Fruit fly (Drosophila melanogaster) whole organism, embryonic: ENCODE measurements around the gene plx.

Experiments used
- CG10321 ChIP-seq: fragments of 200-800 bp; sonication (Bioruptor generic); IDR thresholded peaks from 2 replicates; pipeline ENCODE4 v1.3.6; 2022; ENCODE audit warnings: missing biosample characterization, missing genetic modification characterization
- CG11085 ChIP-seq: fragments of 200-800 bp; sonication (Bioruptor generic); IDR thresholded peaks from 2 replicates; pipeline ENCODE4 v1.3.6; 2022; ENCODE audit warnings: missing biosample characterization, missing genetic modification characterization
- CG11695 ChIP-seq: fragments of 200-800 bp; sonication (Bioruptor generic); IDR thresholded peaks from 3 replicates; pipeline ENCODE4 v1.3.6; 2022; ENCODE audit warnings: missing biosample characterization, missing genetic modification characterization
- CG1233 ChIP-seq: fragments of 200-800 bp; sonication (Bioruptor generic); optimal IDR thresholded peaks from 4 replicates; lab custom pipeline; 2018; ENCODE audit warnings: missing biosample characterization, mild to moderate bottlenecking, missing genetic modification characterization
- CG13624 ChIP-seq: fragments of 200-800 bp; sonication (Bioruptor generic); optimal IDR thresholded peaks from 2 replicates; lab custom pipeline; 2016; ENCODE audit warnings: missing biosample characterization, missing genetic modification characterization
- CG14965 ChIP-seq: fragments of 200-800 bp; sonication (Bioruptor generic); optimal IDR thresholded peaks from 2 replicates; lab custom pipeline; 2016; ENCODE audit warnings: missing biosample characterization, missing genetic modification characterization, borderline replicate concordance
- CG18476 ChIP-seq: fragments of 200-800 bp; sonication (Bioruptor generic); optimal IDR thresholded peaks from 2 replicates; lab custom pipeline; 2016; ENCODE audit warnings: missing biosample characterization, mild to moderate bottlenecking, missing genetic modification characterization
- CG4360 ChIP-seq: fragments of 200-800 bp; sonication (Bioruptor generic); IDR thresholded peaks from 2 replicates; pipeline ENCODE4 v1.3.6; 2022; ENCODE audit warnings: missing biosample characterization, missing genetic modification characterization
- CG4404 ChIP-seq: fragments of 200-800 bp; sonication (Bioruptor generic); IDR thresholded peaks from 2 replicates; pipeline ENCODE4 v1.3.6; 2022; ENCODE audit warnings: missing biosample characterization, missing genetic modification characterization
- CG6765 ChIP-seq: fragments of 200-800 bp; sonication (Bioruptor generic); optimal IDR thresholded peaks from 3 replicates; lab custom pipeline; 2017; ENCODE audit warnings: missing biosample characterization, mild to moderate bottlenecking, missing genetic modification characterization
- CG6813 ChIP-seq: fragments of 200-800 bp; sonication (Bioruptor generic); optimal IDR thresholded peaks from 2 replicates; lab custom pipeline; 2017; ENCODE audit warnings: missing biosample characterization, missing genetic modification characterization, mild to moderate bottlenecking, moderate library complexity, missing genetic modification reagents
- CG7839 ChIP-seq: fragments of 200-800 bp; sonication (Bioruptor generic); optimal IDR thresholded peaks from 3 replicates; lab custom pipeline; 2018; ENCODE audit warnings: missing biosample characterization, mild to moderate bottlenecking, missing genetic modification characterization, moderate library complexity
- CG8281 ChIP-seq: fragments of 200-800 bp; sonication (Bioruptor generic); optimal IDR thresholded peaks from 2 replicates; lab custom pipeline; 2018; ENCODE audit warnings: missing biosample characterization, mild to moderate bottlenecking, missing genetic modification characterization, moderate library complexity
- Camta ChIP-seq: fragments of 200-800 bp; sonication (Bioruptor generic); optimal IDR thresholded peaks from 2 replicates; lab custom pipeline; 2016; ENCODE audit warnings: missing biosample characterization, missing genetic modification characterization
- Fer1 ChIP-seq: fragments of 200-800 bp; sonication (Bioruptor generic); optimal IDR thresholded peaks from 2 replicates; lab custom pipeline; 2017; ENCODE audit warnings: missing biosample characterization, mild to moderate bottlenecking, missing genetic modification characterization
- GATAe ChIP-seq: fragments of 200-800 bp; sonication (Bioruptor generic); conservative IDR thresholded peaks from 2 replicates; pipeline ENCODE4 v1.3.6; 2022; ENCODE audit warnings: missing biosample characterization, missing genetic modification characterization
- Hr39 ChIP-seq: fragments of >200 bp; optimal IDR thresholded peaks from 2 replicates; lab custom pipeline; 2017
- Jarid2 ChIP-seq: fragments of 200-800 bp; sonication (Bioruptor generic); optimal IDR thresholded peaks from 3 replicates; lab custom pipeline; 2017; ENCODE audit warnings: mild to moderate bottlenecking, missing biosample characterization, missing genetic modification reagents, missing genetic modification characterization
- NC2β ChIP-seq: fragments of 200-800 bp; sonication (Bioruptor generic); optimal IDR thresholded peaks from 2 replicates; lab custom pipeline; 2016; ENCODE audit warnings: missing biosample characterization, missing genetic modification characterization
- Neu2 ChIP-seq: fragments of 200-800 bp; sonication (Bioruptor generic); optimal IDR thresholded peaks from 3 replicates; lab custom pipeline; 2016; ENCODE audit warnings: missing biosample characterization, missing genetic modification characterization, borderline replicate concordance
- NfI ChIP-seq: fragments of 200-800 bp; sonication (Bioruptor generic); optimal IDR thresholded peaks from 3 replicates; lab custom pipeline; 2018; ENCODE audit warnings: missing biosample characterization, mild to moderate bottlenecking, missing genetic modification characterization, moderate library complexity
- Oli ChIP-seq: fragments of 200-800 bp; sonication (Bioruptor generic); optimal IDR thresholded peaks from 2 replicates; lab custom pipeline; 2018; ENCODE audit warnings: missing biosample characterization, mild to moderate bottlenecking, missing genetic modification characterization, moderate library complexity
- Rx ChIP-seq: fragments of 200-800 bp; sonication (Bioruptor generic); IDR thresholded peaks from 2 replicates; pipeline ENCODE4 v1.3.6; 2022; ENCODE audit warnings: missing biosample characterization, missing genetic modification characterization
- Stat92E ChIP-seq, 3 experiments: fragments of >200 bp in 2 of 3; fragments of 200-800 bp in 1 of 3; sonication (Bioruptor generic) in 1 of 3; optimal IDR thresholded peaks; 2 replicates each; lab custom pipeline; 2017 to 2019; ENCODE audit warnings: missing biosample characterization in 3 of 3, missing genetic modification characterization in 3 of 3, mild to moderate bottlenecking in 1 of 3, moderate library complexity in 1 of 3
- Trl ChIP-seq, 3 experiments: fragments of >200 bp in 2 of 3; fragments of 200-800 bp in 1 of 3; sonication (Bioruptor generic) in 1 of 3; optimal IDR thresholded peaks; 2 replicates in 1 of 3; 3 replicates in 2 of 3; lab custom pipeline; 2016 to 2017; ENCODE audit warnings: missing biosample characterization in 1 of 3, missing genetic modification characterization in 1 of 3
- ap ChIP-seq: fragments of 200-800 bp; sonication (Bioruptor generic); IDR thresholded peaks from 2 replicates; pipeline ENCODE4 v1.3.6; 2022; ENCODE audit warnings: missing biosample characterization, missing genetic modification characterization
- bsh ChIP-seq, 2 experiments: fragments of 200-800 bp; sonication (Bioruptor generic); optimal IDR thresholded peaks; 2 replicates each; lab custom pipeline; 2017 to 2018; ENCODE audit warnings: mild to moderate bottlenecking in 2 of 2, missing biosample characterization in 2 of 2, missing genetic modification characterization in 2 of 2, moderate library complexity in 1 of 2
- corto ChIP-seq: fragments of 200-800 bp; sonication (Bioruptor generic); optimal IDR thresholded peaks from 2 replicates; lab custom pipeline; 2016; ENCODE audit warnings: missing biosample characterization, mild to moderate bottlenecking, missing genetic modification characterization, moderate library complexity
- dan ChIP-seq: fragments of 200-800 bp; sonication (Bioruptor generic); IDR thresholded peaks from 2 replicates; pipeline ENCODE4 v1.3.6; 2022; ENCODE audit warnings: missing biosample characterization, missing genetic modification characterization
- ewg ChIP-seq: fragments of 200-800 bp; sonication (Bioruptor generic); optimal IDR thresholded peaks from 3 replicates; lab custom pipeline; 2017; ENCODE audit warnings: mild to moderate bottlenecking, missing biosample characterization, missing genetic modification reagents, missing genetic modification characterization
- fru ChIP-seq: fragments of >200 bp; optimal IDR thresholded peaks from 2 replicates; lab custom pipeline; 2017
- fu2 ChIP-seq: fragments of 200-800 bp; sonication (Bioruptor generic); optimal IDR thresholded peaks from 2 replicates; lab custom pipeline; 2016; ENCODE audit warnings: missing biosample characterization, missing genetic modification characterization
- gem ChIP-seq: fragments of 200-800 bp; sonication (Bioruptor generic); optimal IDR thresholded peaks from 2 replicates; lab custom pipeline; 2019; ENCODE audit warnings: missing biosample characterization, mild to moderate bottlenecking, missing genetic modification characterization, moderate library complexity
- gfzf ChIP-seq: fragments of 200-800 bp; sonication (Bioruptor generic); optimal IDR thresholded peaks from 2 replicates; lab custom pipeline; 2016; ENCODE audit warnings: missing biosample characterization, mild to moderate bottlenecking, missing genetic modification characterization, moderate library complexity
- jumu ChIP-seq: fragments of 200-800 bp; sonication (Bioruptor generic); optimal IDR thresholded peaks from 3 replicates; lab custom pipeline; 2016; ENCODE audit warnings: missing biosample characterization, missing genetic modification characterization
- ken ChIP-seq: fragments of 200-800 bp; sonication (Bioruptor generic); IDR thresholded peaks from 3 replicates; pipeline ENCODE4 v1.3.6; 2022; ENCODE audit warnings: missing biosample characterization, missing genetic modification characterization
- lab ChIP-seq: fragments of 200-800 bp; sonication (Bioruptor generic); optimal IDR thresholded peaks from 3 replicates; lab custom pipeline; 2017; ENCODE audit warnings: missing biosample characterization, missing genetic modification characterization, mild to moderate bottlenecking, moderate library complexity, missing genetic modification reagents
- nau ChIP-seq: fragments of 200-800 bp; sonication (Bioruptor generic); optimal IDR thresholded peaks from 3 replicates; lab custom pipeline; 2017; ENCODE audit warnings: missing biosample characterization, mild to moderate bottlenecking, missing genetic modification characterization, missing genetic modification reagents
- nmo ChIP-seq: fragments of 200-800 bp; sonication (Bioruptor generic); optimal IDR thresholded peaks from 2 replicates; lab custom pipeline; 2018; ENCODE audit warnings: missing biosample characterization, mild to moderate bottlenecking, missing genetic modification characterization, moderate library complexity
- row ChIP-seq: fragments of 200-800 bp; sonication (Bioruptor generic); IDR thresholded peaks from 3 replicates; pipeline ENCODE4 v1.3.6; 2022; ENCODE audit warnings: missing biosample characterization, missing genetic modification characterization
- run ChIP-seq: fragments of 200-800 bp; sonication (Bioruptor generic); optimal IDR thresholded peaks from 3 replicates; lab custom pipeline; 2018; ENCODE audit warnings: missing biosample characterization, mild to moderate bottlenecking, missing genetic modification characterization
- schlank ChIP-seq: fragments of 200-800 bp; sonication (Bioruptor generic); optimal IDR thresholded peaks from 2 replicates; lab custom pipeline; 2018; ENCODE audit warnings: missing biosample characterization, mild to moderate bottlenecking, missing genetic modification characterization
- sob ChIP-seq: fragments of 200-800 bp; sonication (Bioruptor generic); IDR thresholded peaks from 2 replicates; pipeline ENCODE4 v1.3.6; 2022; ENCODE audit warnings: missing biosample characterization, missing genetic modification characterization
- tup ChIP-seq: fragments of 200-800 bp; sonication (Bioruptor generic); optimal IDR thresholded peaks from 2 replicates; lab custom pipeline; 2016; ENCODE audit warnings: missing biosample characterization, mild to moderate bottlenecking, missing genetic modification characterization, moderate library complexity
- usp ChIP-seq: fragments of >200 bp; optimal IDR thresholded peaks from 2 replicates; lab custom pipeline; 2017; ENCODE audit warnings: missing biosample characterization, missing genetic modification characterization
- vnd ChIP-seq: fragments of 200-800 bp; sonication (Bioruptor generic); IDR thresholded peaks from 3 replicates; pipeline ENCODE4 v1.3.6; 2022; ENCODE audit warnings: missing biosample characterization, missing genetic modification characterization; ENCODE audit not compliant: partially characterized antibody
- wek ChIP-seq: fragments of 200-800 bp; sonication (Bioruptor generic); optimal IDR thresholded peaks from 3 replicates; lab custom pipeline; 2018; ENCODE audit warnings: missing biosample characterization, mild to moderate bottlenecking, missing genetic modification characterization, moderate library complexity
- z ChIP-seq: fragments of 200-800 bp; sonication (Bioruptor generic); IDR thresholded peaks from 3 replicates; pipeline ENCODE4 v1.3.6; 2022; ENCODE audit warnings: missing biosample characterization, missing genetic modification characterization

The plx gene

DNA sequence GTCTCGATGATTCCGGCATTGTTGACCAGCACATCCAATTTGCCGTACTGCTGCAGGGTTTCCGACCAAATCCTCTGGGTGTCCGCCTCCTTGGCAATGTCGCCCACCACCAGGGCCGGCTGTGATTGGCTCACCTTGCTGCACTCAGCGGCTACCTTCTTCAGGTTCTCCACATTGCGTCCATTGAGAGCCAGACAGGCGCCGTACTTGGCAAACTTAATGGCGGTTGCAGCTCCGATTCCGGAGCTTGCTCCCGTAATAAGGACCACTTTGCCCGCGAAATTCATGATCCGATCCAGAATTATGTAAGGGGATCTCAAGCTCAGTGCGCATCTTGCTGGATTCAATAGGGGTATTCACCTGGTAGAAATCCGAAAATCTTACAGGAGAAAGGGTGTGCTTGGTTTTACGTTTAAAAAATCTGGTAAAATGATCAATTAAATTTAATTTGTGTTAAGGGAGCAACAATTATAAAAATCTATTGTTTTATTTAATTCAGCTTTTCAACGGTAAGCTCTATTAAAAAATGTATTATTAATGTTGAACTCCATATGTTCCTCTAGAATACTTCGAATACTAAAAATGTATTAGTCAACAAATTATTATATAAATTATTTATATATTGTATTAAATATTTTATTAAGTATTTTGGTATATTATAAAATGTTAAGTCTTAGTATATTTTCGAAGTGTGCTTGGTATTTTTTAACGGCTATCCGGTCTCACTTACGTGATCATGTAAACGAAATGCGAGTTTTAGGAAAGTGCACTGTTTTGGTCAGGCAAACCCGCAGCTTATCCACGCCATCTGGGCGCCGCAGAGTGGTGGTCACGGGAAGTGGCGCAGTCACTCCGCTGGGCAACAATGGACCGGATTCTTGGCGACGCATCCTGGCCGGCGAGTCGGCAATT lies 48.9 kb upstream of the plx start, which contains the start of the genes CG31548 and CG12170 (continued):
- peak; percentile 56 for TF ChIP-seq nmo (GFP tag; lab: Kevin White, UChicago)
- peak in 1 of 2 experiments; percentile 59 for TF ChIP-seq bsh (GFP tag; optimal IDR thresholded peaks at IDR 0.05; lab: Kevin White, UChicago)
- no peak for TF ChIP-seq schlank (tag; lab: Kevin White, UChicago)
- TF ChIP-seq tup (GFP tag; lab: Kevin White, UChicago), result no peak
- TF ChIP-seq vnd (GFP tag; lab: Robert Waterston, UW), result no peak
- no peak for TF ChIP-seq GATAe (GFP tag; lab: Robert Waterston, UW)
- no peak for TF ChIP-seq lab
- peak; percentile 32 for TF ChIP-seq ewg (GFP tag; lab: Kevin White, UChicago)
- TF ChIP-seq NC2β (GFP tag; lab: Kevin White, UChicago), result peak; percentile 22
- no peak for TF ChIP-seq Stat92E (GFP tag; optimal IDR thresholded peaks at IDR 0.05; lab: Kevin White, UChicago)
- TF ChIP-seq usp (GFP tag; lab: Kevin White, UChicago), result no peak
- no peak; the same call in 1 of the 2 replicates for TF ChIP-seq Rx (GFP tag; lab: Robert Waterston, UW)
- no peak for TF ChIP-seq ken
- TF ChIP-seq z (GFP tag; lab: Robert Waterston, UW), result no peak
- peak; percentile 49 for TF ChIP-seq gfzf (GFP tag; lab: Kevin White, UChicago)
- TF ChIP-seq CG11695, result peak; percentile 66
- TF ChIP-seq CG11085 (GFP tag; lab: Robert Waterston, UW), result no peak
- TF ChIP-seq corto (GFP tag; lab: Kevin White, UChicago), result no peak
- TF ChIP-seq CG8281 (tag; lab: Kevin White, UChicago), result no peak
- TF ChIP-seq CG6813 (GFP tag; lab: Kevin White, UChicago), result no peak
- TF ChIP-seq Neu2 (GFP tag; lab: Kevin White, UChicago), result no peak
- peak; percentile 34 for TF ChIP-seq CG18476 (GFP tag; lab: Kevin White, UChicago)
- no peak for TF ChIP-seq nau (GFP tag; lab: Kevin White, UChicago)
- TF ChIP-seq ap (GFP tag; lab: Robert Waterston, UW), result peak; percentile 29; the same call in 1 of the 2 replicates
- TF ChIP-seq gem (tag; lab: Kevin White, UChicago), result no peak
- TF ChIP-seq fu2 (GFP tag; lab: Kevin White, UChicago), result no peak
- no peak for TF ChIP-seq CG6765 (GFP tag; lab: Kevin White, UChicago)
- peak; percentile 62; the same call in 2 of the 3 replicates for TF ChIP-seq row (GFP tag; lab: Robert Waterston, UW)
- TF ChIP-seq jumu (GFP tag; lab: Kevin White, UChicago), result no peak
- TF ChIP-seq fru (lab: Kevin White, UChicago), result no peak
- TF ChIP-seq CG4404 (GFP tag; lab: Robert Waterston, UW), result no peak
- no peak for TF ChIP-seq CG7839 (tag; lab: Kevin White, UChicago)
- TF ChIP-seq CG14965 (GFP tag; lab: Kevin White, UChicago), result no peak
- no peak for TF ChIP-seq Trl (optimal IDR thresholded peaks at IDR 0.05; lab: Kevin White, UChicago)
- TF ChIP-seq Trl (GFP tag; optimal IDR thresholded peaks at IDR 0.05; lab: Kevin White, UChicago), result no peak
- peak; percentile 32 for TF ChIP-seq CG13624 (GFP tag; lab: Kevin White, UChicago)
- no peak for TF ChIP-seq Hr39 (lab: Kevin White, UChicago)
- no peak for TF ChIP-seq run
- TF ChIP-seq sob (GFP tag; lab: Robert Waterston, UW), result 0 out of 2 replicates have a peak, but pooled peaks have one; percentile 15
- no peak for TF ChIP-seq dan (GFP tag; lab: Robert Waterston, UW)
- peak; percentile 29 for TF ChIP-seq Camta (GFP tag; lab: Kevin White, UChicago)
- TF ChIP-seq CG10321 (GFP tag; lab: Robert Waterston, UW), result no peak
- peak; percentile 91 for TF ChIP-seq wek (GFP tag; lab: Kevin White, UChicago)
- peak; percentile 41 for TF ChIP-seq Fer1 (GFP tag; lab: Kevin White, UChicago)
- TF ChIP-seq CG4360 (GFP tag; lab: Robert Waterston, UW), result no peak
- no peak for TF ChIP-seq Jarid2
- no peak for TF ChIP-seq CG1233 (GFP tag; lab: Kevin White, UChicago)
- TF ChIP-seq NfI (GFP tag; lab: Kevin White, UChicago), result no peak
- peak; percentile 15 for TF ChIP-seq Oli
